Worm (Caenorhabditis elegans): ENCODE measurements around the gene ceh-99.

- TF ChIP-seq rec-8 (tag; optimal IDR thresholded peaks at IDR 0.05) (no peak), unc-62 (GFP tag; optimal IDR thresholded peaks at IDR 0.05) (no peak)
Observed at ce11 chrII:12549613-12550012, 29.8 kb downstream of the ceh-99 start.
